Worm (Caenorhabditis elegans) whole organism, L1 larva: Measurements from ENCODE around the gene F59E12.15.

ENCODE experiments used
- ama-1 ChIP-seq: fragments of 150-350 bp; optimal IDR thresholded peaks from 2 replicates; lab custom pipeline; 2014
- blmp-1 ChIP-seq: fragments of 150-350 bp; optimal IDR thresholded peaks from 2 replicates; lab custom pipeline; 2014; ENCODE audit warnings: missing biosample characterization, missing genetic modification characterization
- ceh-82 ChIP-seq, 3 experiments: fragments of 150-350 bp in 1 of 3; sonication (generic microtip) in 2 of 3; optimal IDR thresholded peaks; 2 replicates each; lab custom pipeline; 2014 to 2017; ENCODE audit warnings: missing biosample characterization in 3 of 3, missing genetic modification characterization in 3 of 3
- dpl-1 ChIP-seq, 3 experiments: fragments of 150-350 bp in 2 of 3; sonication (generic microtip) in 1 of 3; optimal IDR thresholded peaks; 2 replicates each; lab custom pipeline; 2014 to 2017; ENCODE audit warnings: missing biosample characterization in 3 of 3, missing genetic modification characterization in 3 of 3, missing genetic modification reagents in 3 of 3
- lir-3 ChIP-seq: sonication (generic microtip); optimal IDR thresholded peaks from 2 replicates; lab custom pipeline; 2016; ENCODE audit warnings: mild to moderate bottlenecking, missing genetic modification characterization, moderate library complexity, missing compliant biosample characterization; ENCODE audit not compliant: poor library complexity
- nhr-11 ChIP-seq: fragments of 150-350 bp; optimal IDR thresholded peaks from 2 replicates; lab custom pipeline; 2014; ENCODE audit warnings: missing biosample characterization, missing genetic modification characterization
- nhr-19 ChIP-seq: fragments of 200-800 bp; sonication (Bioruptor generic); conservative IDR thresholded peaks from 2 replicates; pipeline ENCODE4 v1.3.6; 2022; ENCODE audit warnings: missing genetic modification characterization, missing compliant biosample characterization
- nhr-76 ChIP-seq: sonication (generic microtip); optimal IDR thresholded peaks from 2 replicates; lab custom pipeline; 2017; ENCODE audit warnings: missing biosample characterization, missing genetic modification characterization
- sptf-1 ChIP-seq: fragments of 150-350 bp; optimal IDR thresholded peaks from 2 replicates; lab custom pipeline; 2014; ENCODE audit warnings: missing biosample characterization, missing genetic modification characterization

DNA sequence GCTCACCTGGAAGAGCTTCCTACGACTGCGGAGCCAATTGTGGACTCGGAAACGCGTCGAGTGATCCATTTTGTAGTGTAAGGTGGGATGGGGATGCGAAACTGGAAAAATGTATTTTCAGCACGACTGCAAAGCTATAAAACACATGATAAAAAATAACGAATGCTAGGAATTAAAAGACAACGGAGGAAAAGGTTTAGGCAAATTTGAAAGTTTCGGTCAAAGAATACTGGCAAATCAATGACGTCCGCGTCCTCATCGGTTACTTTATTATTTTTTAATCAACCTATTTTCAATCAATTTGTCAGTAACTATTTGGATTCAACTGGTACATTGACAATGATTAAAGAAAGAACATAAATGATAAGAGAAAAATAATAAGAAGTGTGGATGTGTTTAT is 20.4 kb downstream of the F59E12.15 start, which contains the start of gene C17G10.7:
- no peak for TF ChIP-seq nhr-11
- TF ChIP-seq blmp-1: no peak
- no peak for TF ChIP-seq ama-1
- no peak for TF ChIP-seq dpl-1 (GFP tag; optimal IDR thresholded peaks at IDR 0.05; lab: Kevin White, UChicago)
- no peak for TF ChIP-seq nhr-76 (tag; lab: Kevin White, UChicago)
- no peak for TF ChIP-seq lir-3
- TF ChIP-seq nhr-19 (GFP tag; lab: Robert Waterston, UW): no peak
- no peak for TF ChIP-seq sptf-1 (tag; lab: Kevin White, UChicago)
- TF ChIP-seq ceh-82 (tag; optimal IDR thresholded peaks at IDR 0.05; lab: Kevin White, UChicago): no peak
